Worm (Caenorhabditis elegans) whole organism, late embryonic: ENCODE data around the gene pfn-2.

Experiments
- C38D4.7 ChIP-seq: fragments of 200-800 bp; sonication (Bioruptor generic); optimal IDR thresholded peaks from 2 replicates; lab custom pipeline; 2018; ENCODE audit warnings: mild to moderate bottlenecking, missing genetic modification characterization, moderate library complexity, missing compliant biosample characterization
- K09A11.1 ChIP-seq: sonication (generic microtip); optimal IDR thresholded peaks from 2 replicates; lab custom pipeline; 2017; ENCODE audit warnings: antibody characterized with exemption, mild to moderate bottlenecking, missing genetic modification characterization, missing compliant biosample characterization; ENCODE audit not compliant: insufficient read depth
- ceh-22 ChIP-seq: sonication (generic microtip); optimal IDR thresholded peaks from 2 replicates; lab custom pipeline; 2017; ENCODE audit warnings: missing biosample characterization, missing genetic modification characterization
- pha-4 ChIP-seq: fragments of 150-350 bp; optimal IDR thresholded peaks from 2 replicates; lab custom pipeline; 2018; ENCODE audit warnings: missing biosample characterization, missing genetic modification reagents, missing genetic modification characterization
- unc-55 ChIP-seq: sonication (generic microtip); optimal IDR thresholded peaks from 2 replicates; lab custom pipeline; 2017; ENCODE audit warnings: missing biosample characterization, missing genetic modification reagents, missing genetic modification characterization
- unc-86 ChIP-seq: sonication (generic microtip); optimal IDR thresholded peaks from 2 replicates; lab custom pipeline; 2016; ENCODE audit warnings: missing genetic modification characterization, missing compliant biosample characterization

DNA sequence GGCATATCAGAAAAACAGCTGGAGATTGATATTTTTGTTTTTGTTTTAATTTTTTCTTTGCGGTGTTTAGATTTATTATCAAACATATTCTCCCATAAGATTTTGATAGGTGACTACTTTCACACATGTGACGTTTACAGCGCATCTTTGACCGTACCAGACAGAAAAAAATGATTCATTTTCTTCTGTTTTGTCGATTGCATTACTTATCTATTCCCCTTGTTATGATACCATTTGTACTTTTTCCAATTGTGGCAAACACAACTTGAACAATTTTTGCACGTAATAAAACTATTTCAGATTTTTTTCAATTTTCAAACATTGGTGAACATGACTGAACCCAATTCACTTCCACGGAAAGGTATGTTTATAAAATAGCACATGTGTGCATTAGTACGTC is 9.6 kb downstream of the pfn-2 start, which contains the start of gene C26B9.1:
- TF ChIP-seq pha-4 (tag; lab: Kevin White, UChicago) (no peak), unc-55 (no peak), C38D4.7 (no peak), K09A11.1 (no peak), unc-86 (tag; lab: Kevin White, UChicago) (no peak), ceh-22 (tag; lab: Kevin White, UChicago) (no peak)
